Fruit fly (Drosophila melanogaster): ENCODE measurements around the gene Dci.

The Dci gene

dm6 chr3L:819297-819886, 31.8 kb upstream of the Dci start (continued):
- TF ChIP-seq chinmo (GFP tag; IDR thresholded peaks at IDR 0.05; ENCODE audit: partially characterized antibody), result peak; percentile 51; the same call in 1 of the 4 replicates
- peak; percentile 69 for TF ChIP-seq CG9876 (GFP tag; optimal IDR thresholded peaks at IDR 0.05)
- TF ChIP-seq row (GFP tag; IDR thresholded peaks at IDR 0.05), result peak; percentile 95
- TF ChIP-seq gem (tag; optimal IDR thresholded peaks at IDR 0.05), result peak; percentile 88
- peak; percentile 94 for TF ChIP-seq lab (GFP tag; optimal IDR thresholded peaks at IDR 0.05)
- no peak for TF ChIP-seq hb (GFP tag; IDR thresholded peaks at IDR 0.05; ENCODE audit: partially characterized antibody)
- peak; percentile 93 for TF ChIP-seq Xrp1 (GFP tag; IDR thresholded peaks at IDR 0.05)
- peak; percentile 52 for TF ChIP-seq Nf-YC (tag; optimal IDR thresholded peaks at IDR 0.05)
- peak; percentile 85 for TF ChIP-seq CrebB (tag; optimal IDR thresholded peaks at IDR 0.05)
- TF ChIP-seq CG17829 (tag; optimal IDR thresholded peaks at IDR 0.05), result peak; percentile 80
- TF ChIP-seq CG9437 (GFP tag; optimal IDR thresholded peaks at IDR 0.05), result peak; percentile 71
- peak; percentile 38 for TF ChIP-seq CG7987 (GFP tag; optimal IDR thresholded peaks at IDR 0.05)
- TF ChIP-seq cwo (GFP tag; optimal IDR thresholded peaks at IDR 0.05), result peak; percentile 84
- peak; percentile 66 for TF ChIP-seq CG3163 (GFP tag; optimal IDR thresholded peaks at IDR 0.05)
- TF ChIP-seq dimm (GFP tag; IDR thresholded peaks at IDR 0.05), result peak; percentile 91
- peak; percentile 75 for TF ChIP-seq CG31441 (GFP tag; IDR thresholded peaks at IDR 0.05)
- TF ChIP-seq CG16779 (GFP tag; IDR thresholded peaks at IDR 0.05), result peak; percentile 90
- peak; percentile 87 for TF ChIP-seq CG1024 (GFP tag; IDR thresholded peaks at IDR 0.05)
- peak; percentile 60 for TF ChIP-seq Usf (GFP tag; optimal IDR thresholded peaks at IDR 0.05)
- TF ChIP-seq ranshi (GFP tag; IDR thresholded peaks at IDR 0.05), result peak; percentile 94
- no peak for TF ChIP-seq stwl (tag; optimal IDR thresholded peaks at IDR 0.05)
- peak; percentile 71 for TF ChIP-seq kni (GFP tag; optimal IDR thresholded peaks at IDR 0.05)
- no peak for TF ChIP-seq usp (GFP tag; optimal IDR thresholded peaks at IDR 0.05)
- no peak for TF ChIP-seq Tbp (GFP tag; optimal IDR thresholded peaks at IDR 0.05)
- peak; percentile 94 for TF ChIP-seq Ada2b (GFP tag; IDR thresholded peaks at IDR 0.05)
- TF ChIP-seq onecut (GFP tag; IDR thresholded peaks at IDR 0.05), result peak; percentile 87
- TF ChIP-seq eyg (GFP tag; optimal IDR thresholded peaks at IDR 0.05), result peak; percentile 84
- TF ChIP-seq Awh (GFP tag; IDR thresholded peaks at IDR 0.05), result peak; percentile 94
- TF ChIP-seq crol (GFP tag; IDR thresholded peaks at IDR 0.05), result peak; percentile 35; the same call in 1 of the 2 replicates
- peak; percentile 93 for TF ChIP-seq CG14050 (GFP tag; IDR thresholded peaks at IDR 0.05)
- peak; percentile 56 for TF ChIP-seq CG7928 (GFP tag; optimal IDR thresholded peaks at IDR 0.05)
- TF ChIP-seq BEAF-32 (GFP tag; optimal IDR thresholded peaks at IDR 0.05), result no peak
- TF ChIP-seq CG2875 (GFP tag; optimal IDR thresholded peaks at IDR 0.05), result peak; percentile 81
- peak; percentile 86 for TF ChIP-seq CG11398 (GFP tag; optimal IDR thresholded peaks at IDR 0.05)
- TF ChIP-seq CG43689 (GFP tag; IDR thresholded peaks at IDR 0.05), result peak; percentile 92
- no peak for TF ChIP-seq bbx (GFP tag; IDR thresholded peaks at IDR 0.05; ENCODE audit: partially characterized antibody)
- peak; percentile 92 for TF ChIP-seq esg (GFP tag; conservative IDR thresholded peaks at IDR 0.05)
- peak; percentile 83 for TF ChIP-seq jing (GFP tag; optimal IDR thresholded peaks at IDR 0.05)
- TF ChIP-seq Deaf1 (tag; optimal IDR thresholded peaks at IDR 0.05), result peak; percentile 48
- TF ChIP-seq ato (GFP tag; IDR thresholded peaks at IDR 0.05; ENCODE audit: partially characterized antibody), result no peak
- TF ChIP-seq Optix (GFP tag; IDR thresholded peaks at IDR 0.05), result peak; percentile 96
- TF ChIP-seq Stat92E (GFP tag; optimal IDR thresholded peaks at IDR 0.05), result no peak
- TF ChIP-seq gcm2 (GFP tag; optimal IDR thresholded peaks at IDR 0.05), result peak; percentile 89
- TF ChIP-seq Side (GFP tag; optimal IDR thresholded peaks at IDR 0.05), result peak; percentile 84
- TF ChIP-seq otp (GFP tag; IDR thresholded peaks at IDR 0.05), result peak; percentile 96
- peak; percentile 88 for TF ChIP-seq HHEX (GFP tag; optimal IDR thresholded peaks at IDR 0.05)
- TF ChIP-seq ci (GFP tag; IDR thresholded peaks at IDR 0.05), result peak; percentile 98
- peak; percentile 69 for TF ChIP-seq Myb (GFP tag; optimal IDR thresholded peaks at IDR 0.05)
- no peak for TF ChIP-seq CG7963 (GFP tag; IDR thresholded peaks at IDR 0.05; ENCODE audit: partially characterized antibody)
- no peak for TF ChIP-seq Dp (GFP tag; optimal IDR thresholded peaks at IDR 0.05)

Data from whole organism, embryonic.